Worm (Caenorhabditis elegans): ENCODE data around the gene rap-1.

DNA sequence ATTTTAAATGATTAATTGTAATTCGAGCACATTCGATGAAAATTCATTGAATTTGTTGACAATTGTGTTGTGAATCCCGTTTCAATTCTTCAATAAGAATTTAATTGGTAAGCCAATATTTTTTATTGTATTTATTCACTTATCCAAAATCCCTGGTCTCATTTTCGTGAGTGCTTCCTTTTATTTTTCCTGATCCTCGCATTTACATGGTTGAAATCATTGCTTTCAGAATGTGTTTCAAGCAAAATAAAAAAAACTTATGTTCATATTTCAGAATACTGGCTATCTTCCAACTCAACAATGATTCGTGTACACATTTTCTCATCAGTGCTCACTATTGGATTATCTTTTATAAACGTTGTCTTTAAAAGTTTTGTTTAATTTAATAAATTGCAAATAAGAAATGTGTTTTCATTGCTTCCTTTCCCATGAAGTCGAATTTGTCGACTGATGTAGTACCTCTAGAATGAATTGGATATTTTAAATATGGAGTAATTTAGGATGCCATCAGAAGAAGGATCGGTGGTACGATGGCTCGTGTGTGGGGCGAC lies 11.3 kb upstream of the rap-1 start, which contains the start of the genes D1046.18 and slc-25A26:
- TF ChIP-seq W03F9.2 (tag; optimal IDR thresholded peaks at IDR 0.05) (no peak), him-1 (tag; optimal IDR thresholded peaks at IDR 0.05) (no peak), dao-5 (tag; optimal IDR thresholded peaks at IDR 0.05) (no peak)

All from whole organism, L4/young adult.